Worm (Caenorhabditis elegans) whole organism, L4 larva: Measurements from ENCODE around the gene dsb-3.
A peak's percentile ranks its signal among the peaks of the same experiment; 100 is the strongest.

ENCODE experiments used
- F26F4.8 ChIP-seq: fragments of 200-800 bp; sonication (Bioruptor generic); conservative IDR thresholded peaks from 2 replicates; pipeline ENCODE4 v1.3.6; 2022; ENCODE audit warnings: missing genetic modification characterization, missing compliant biosample characterization
- F37D6.2 ChIP-seq: sonication (generic microtip); optimal IDR thresholded peaks from 2 replicates; lab custom pipeline; 2016; ENCODE audit warnings: mild to moderate bottlenecking, missing genetic modification characterization, missing compliant biosample characterization
- T20F7.1 ChIP-seq: fragments of 200-800 bp; sonication (Bioruptor generic); optimal IDR thresholded peaks from 2 replicates; lab custom pipeline; 2018; ENCODE audit warnings: mild to moderate bottlenecking, missing genetic modification characterization, missing compliant biosample characterization
- Y48G9A.11 ChIP-seq: fragments of 200-800 bp; sonication (Bioruptor generic); IDR thresholded peaks from 2 replicates; pipeline ENCODE4 v1.3.6; 2022; ENCODE audit warnings: missing genetic modification reagents, missing genetic modification characterization, missing compliant biosample characterization
- Y75B8A.6 ChIP-seq: fragments of 200-800 bp; sonication (Bioruptor generic); IDR thresholded peaks from 2 replicates; pipeline ENCODE4 v1.3.6; 2022; ENCODE audit warnings: missing genetic modification reagents, missing genetic modification characterization, missing compliant biosample characterization
- ama-1 ChIP-seq: fragments of 150-350 bp; optimal IDR thresholded peaks from 2 replicates; lab custom pipeline; 2014; ENCODE audit warnings: inconsistent platforms, mixed read lengths
- ceh-20 ChIP-seq: fragments of 200-800 bp; sonication (Bioruptor generic); IDR thresholded peaks from 2 replicates; pipeline ENCODE4 v1.3.6; 2022; ENCODE audit warnings: missing genetic modification reagents, missing genetic modification characterization, missing compliant biosample characterization
- ceh-32 ChIP-seq: sonication (generic microtip); optimal IDR thresholded peaks from 2 replicates; lab custom pipeline; 2016; ENCODE audit warnings: mild to moderate bottlenecking, missing genetic modification characterization, missing compliant biosample characterization; ENCODE audit not compliant: poor library complexity
- ceh-62 ChIP-seq: sonication (generic microtip); optimal IDR thresholded peaks from 2 replicates; lab custom pipeline; 2017; ENCODE audit warnings: missing biosample characterization, missing genetic modification characterization
- ctbp-1 ChIP-seq: fragments of 200-800 bp; sonication (Bioruptor generic); IDR thresholded peaks from 2 replicates; pipeline ENCODE4 v1.3.6; 2022; ENCODE audit warnings: missing genetic modification reagents, missing genetic modification characterization, missing compliant biosample characterization
- daf-12 ChIP-seq: fragments of 150-350 bp; optimal IDR thresholded peaks from 2 replicates; lab custom pipeline; 2014; ENCODE audit warnings: missing biosample characterization, missing genetic modification reagents, missing genetic modification characterization
- daf-16 ChIP-seq, 3 experiments: sonication (generic microtip); optimal IDR thresholded peaks; 2 replicates each; lab custom pipeline; 2016 to 2017; ENCODE audit warnings: missing genetic modification characterization in 3 of 3, missing genetic modification reagents in 3 of 3, mild to moderate bottlenecking in 2 of 3, missing compliant biosample characterization in 2 of 3, missing biosample characterization in 1 of 3, moderate library complexity in 1 of 3
- daf-19 ChIP-seq: fragments of 200-800 bp; sonication (Bioruptor generic); conservative IDR thresholded peaks from 2 replicates; pipeline ENCODE4 v1.3.6; 2022; ENCODE audit warnings: missing genetic modification characterization, missing compliant biosample characterization
- dmd-9 ChIP-seq: fragments of 200-800 bp; sonication (Bioruptor generic); IDR thresholded peaks from 2 replicates; pipeline ENCODE4 v1.3.6; 2022; ENCODE audit warnings: missing genetic modification reagents, missing genetic modification characterization, missing compliant biosample characterization
- dpl-1 ChIP-seq: fragments of 150-350 bp; optimal IDR thresholded peaks from 2 replicates; lab custom pipeline; 2014; ENCODE audit warnings: missing biosample characterization, missing genetic modification reagents, missing genetic modification characterization
- duxl-1 ChIP-seq: sonication (generic microtip); optimal IDR thresholded peaks from 2 replicates; lab custom pipeline; 2016; ENCODE audit warnings: mild to moderate bottlenecking, missing genetic modification characterization, moderate library complexity, missing compliant biosample characterization; ENCODE audit not compliant: poor library complexity
- dve-1 ChIP-seq: sonication (generic microtip); optimal IDR thresholded peaks from 2 replicates; lab custom pipeline; 2017; ENCODE audit warnings: antibody characterized with exemption, mild to moderate bottlenecking, missing genetic modification characterization, missing compliant biosample characterization; ENCODE audit not compliant: insufficient read depth
- fos-1 ChIP-seq: fragments of 150-350 bp; optimal IDR thresholded peaks from 2 replicates; lab custom pipeline; 2014; ENCODE audit warnings: missing biosample characterization, missing genetic modification characterization
- hlh-11 ChIP-seq: fragments of 200-800 bp; sonication (Bioruptor generic); optimal IDR thresholded peaks from 2 replicates; lab custom pipeline; 2018; ENCODE audit warnings: mild to moderate bottlenecking, missing genetic modification characterization, missing compliant biosample characterization
- lin-15B ChIP-seq: fragments of 150-350 bp; sonication (generic microtip); optimal IDR thresholded peaks from 3 replicates; lab custom pipeline; 2014; ENCODE audit warnings: missing biosample characterization, missing genetic modification characterization
- lin-39 ChIP-seq: fragments of 150-350 bp; optimal IDR thresholded peaks from 2 replicates; lab custom pipeline; 2014; ENCODE audit warnings: missing biosample characterization, missing genetic modification reagents, missing genetic modification characterization
- lir-3 ChIP-seq: sonication (generic microtip); optimal IDR thresholded peaks from 2 replicates; lab custom pipeline; 2016; ENCODE audit warnings: mild to moderate bottlenecking, missing genetic modification characterization, missing compliant biosample characterization
- madf-5 ChIP-seq, 2 experiments: fragments of 200-800 bp; sonication (Bioruptor generic); IDR thresholded peaks; 2 replicates each; pipeline ENCODE4 v1.3.6; 2022; ENCODE audit warnings: missing compliant biosample characterization in 2 of 2, missing genetic modification characterization in 2 of 2
- madf-9 ChIP-seq: fragments of 200-800 bp; sonication (Bioruptor generic); conservative IDR thresholded peaks from 2 replicates; pipeline ENCODE4 v1.3.6; 2022; ENCODE audit warnings: missing genetic modification reagents, missing genetic modification characterization, missing compliant biosample characterization
- mdl-1 ChIP-seq, 2 experiments: fragments of 150-350 bp in 1 of 2; sonication (generic microtip) in 1 of 2; optimal IDR thresholded peaks; 2 replicates each; lab custom pipeline; 2014 to 2017; ENCODE audit warnings: missing biosample characterization in 2 of 2, missing genetic modification characterization in 2 of 2
- mep-1 ChIP-seq: fragments of 150-350 bp; sonication (generic microtip); optimal IDR thresholded peaks from 3 replicates; lab custom pipeline; 2014; ENCODE audit warnings: missing biosample characterization, missing genetic modification characterization
- mes-2 ChIP-seq: sonication (generic microtip); optimal IDR thresholded peaks from 2 replicates; lab custom pipeline; 2016; ENCODE audit warnings: missing genotype, mild to moderate bottlenecking, missing genetic modification characterization, missing compliant biosample characterization; ENCODE audit not compliant: poor library complexity, severe bottlenecking
- mxl-3 ChIP-seq: fragments of 200-800 bp; sonication (Bioruptor generic); optimal IDR thresholded peaks from 2 replicates; lab custom pipeline; 2018; ENCODE audit warnings: mild to moderate bottlenecking, missing genetic modification characterization, missing compliant biosample characterization
- nhr-111 ChIP-seq: fragments of 200-800 bp; sonication (Bioruptor generic); optimal IDR thresholded peaks from 2 replicates; lab custom pipeline; 2018; ENCODE audit warnings: mild to moderate bottlenecking, missing genetic modification characterization, missing compliant biosample characterization
- nhr-237 ChIP-seq: sonication (generic microtip); optimal IDR thresholded peaks from 2 replicates; lab custom pipeline; 2017; ENCODE audit warnings: missing biosample characterization, missing genetic modification characterization
- nhr-28 ChIP-seq: fragments of 150-350 bp; optimal IDR thresholded peaks from 2 replicates; lab custom pipeline; 2014; ENCODE audit warnings: missing biosample characterization, missing genetic modification characterization
- nhr-41 ChIP-seq: fragments of 200-800 bp; sonication (Bioruptor generic); IDR thresholded peaks from 2 replicates; pipeline ENCODE4 v1.3.6; 2022; ENCODE audit warnings: missing genetic modification reagents, missing genetic modification characterization, missing compliant biosample characterization
- nhr-48 ChIP-seq: sonication (generic microtip); optimal IDR thresholded peaks from 2 replicates; lab custom pipeline; 2016; ENCODE audit warnings: mild to moderate bottlenecking, missing genetic modification characterization, missing compliant biosample characterization
- pha-4 ChIP-seq, 2 experiments: fragments of 150-350 bp in 1 of 2; fragments of 200-800 bp in 1 of 2; sonication (Bioruptor generic) in 1 of 2; IDR thresholded peaks in 1 of 2; optimal IDR thresholded peaks in 1 of 2; 2 replicates each; pipeline versions ENCODE4 v1.3.6 to Lab custom; 2014 to 2022; ENCODE audit warnings: missing genetic modification characterization in 2 of 2, missing genetic modification reagents in 2 of 2, missing biosample characterization in 1 of 2, missing compliant biosample characterization in 1 of 2
- php-3 ChIP-seq: fragments of 200-800 bp; sonication (Bioruptor generic); IDR thresholded peaks from 2 replicates; pipeline ENCODE4 v1.3.6; 2022; ENCODE audit warnings: missing genetic modification reagents, missing genetic modification characterization, missing compliant biosample characterization
- pqm-1 ChIP-seq: sonication (generic microtip); optimal IDR thresholded peaks from 2 replicates; lab custom pipeline; 2017; ENCODE audit warnings: missing biosample characterization, missing genetic modification characterization
- set-16 ChIP-seq: fragments of 200-800 bp; sonication (Bioruptor generic); IDR thresholded peaks from 2 replicates; pipeline ENCODE4 v1.3.6; 2022; ENCODE audit warnings: missing genetic modification reagents, missing genetic modification characterization, missing compliant biosample characterization
- snpc-1.2 ChIP-seq: fragments of 200-800 bp; sonication (Bioruptor generic); IDR thresholded peaks from 2 replicates; pipeline ENCODE4 v1.3.6; 2022; ENCODE audit warnings: missing genetic modification reagents, missing genetic modification characterization, missing compliant biosample characterization
- snpc-4 ChIP-seq: fragments of 150-350 bp; optimal IDR thresholded peaks from 2 replicates; lab custom pipeline; 2014; ENCODE audit warnings: missing biosample characterization, missing genetic modification characterization
- tag-97 ChIP-seq: fragments of 200-800 bp; sonication (Bioruptor generic); IDR thresholded peaks from 2 replicates; pipeline ENCODE4 v1.3.6; 2022; ENCODE audit warnings: missing genetic modification characterization, missing compliant biosample characterization
- tra-1 ChIP-seq: fragments of 200-800 bp; sonication (Bioruptor generic); IDR thresholded peaks from 2 replicates; pipeline ENCODE4 v1.3.6; 2022; ENCODE audit warnings: missing genetic modification reagents, missing genetic modification characterization, missing compliant biosample characterization
- unc-39 ChIP-seq: sonication (generic microtip); optimal IDR thresholded peaks from 2 replicates; lab custom pipeline; 2017; ENCODE audit warnings: missing biosample characterization, missing genetic modification characterization
- zag-1 ChIP-seq: fragments of 150-350 bp; optimal IDR thresholded peaks from 2 replicates; lab custom pipeline; 2014; ENCODE audit warnings: missing biosample characterization, missing genetic modification characterization
- zip-11 ChIP-seq: fragments of 200-800 bp; sonication (Bioruptor generic); IDR thresholded peaks from 2 replicates; pipeline ENCODE4 v1.3.6; 2022; ENCODE audit warnings: missing genetic modification characterization, missing compliant biosample characterization
- ztf-7 ChIP-seq: fragments of 150-350 bp; optimal IDR thresholded peaks from 2 replicates; lab custom pipeline; 2014; ENCODE audit warnings: missing biosample characterization, missing genetic modification characterization

The dsb-3 gene

ce11 chrIV:7791821-7792446 lies 32.5 kb upstream of the dsb-3 start, which contains the start of gene C33H5.13 (continued):
- TF ChIP-seq T20F7.1 (GFP tag; lab: Kevin White, UChicago): peak; percentile 18
- no peak for TF ChIP-seq dpl-1
- no peak for TF ChIP-seq fos-1 (tag; lab: Kevin White, UChicago)
- TF ChIP-seq nhr-28 (tag; lab: Kevin White, UChicago): peak; percentile 49
- no peak for TF ChIP-seq ama-1 (lab: Kevin White, UChicago)
- no peak for TF ChIP-seq nhr-48 (tag; lab: Kevin White, UChicago)
- no peak for TF ChIP-seq madf-9 (GFP tag; lab: Robert Waterston, UW)
- no peak for TF ChIP-seq Y48G9A.11 (GFP tag; lab: Robert Waterston, UW)
- no peak for TF ChIP-seq F26F4.8 (GFP tag; lab: Robert Waterston, UW)
- TF ChIP-seq daf-19 (GFP tag; lab: Robert Waterston, UW): no peak

- TF ChIP-seq dve-1 (tag; lab: Kevin White, UChicago) (peak; percentile 90), set-16 (no peak), unc-39 (no peak), fos-1 (tag; lab: Kevin White, UChicago) (no peak), pha-4 (GFP tag; IDR thresholded peaks at IDR 0.05; lab: Robert Waterston, UW) (peak; percentile 61), pha-4 (tag; optimal IDR thresholded peaks at IDR 0.05; lab: Kevin White, UChicago) (peak; percentile 43), nhr-237 (tag; lab: Kevin White, UChicago) (no peak), nhr-111 (no peak), nhr-41 (GFP tag; lab: Robert Waterston, UW) (no peak), zag-1 (tag; lab: Kevin White, UChicago) (no peak), pqm-1 (tag; lab: Kevin White, UChicago) (peak; percentile 12), snpc-4 (tag; lab: Kevin White, UChicago) (no peak), mxl-3 (GFP tag; lab: Kevin White, UChicago) (peak; percentile 62), lir-3 (tag; lab: Kevin White, UChicago) (no peak), duxl-1 (peak; percentile 44), ceh-32 (tag; lab: Kevin White, UChicago) (no peak), tra-1 (GFP tag; lab: Robert Waterston, UW) (no peak), zip-11 (GFP tag; lab: Robert Waterston, UW) (0 out of 2 replicates have a peak, but pooled peaks have one; percentile 11), mes-2 (tag; lab: Kevin White, UChicago) (peak; percentile 90), ceh-62 (no peak), madf-5 (GFP tag; IDR thresholded peaks at IDR 0.05; lab: Robert Waterston, UW) (no peak), tag-97 (GFP tag; lab: Robert Waterston, UW) (no peak), ctbp-1 (GFP tag; lab: Robert Waterston, UW) (peak; percentile 41; the same call in 1 of the 2 replicates), nhr-28 (tag; lab: Kevin White, UChicago) (peak; percentile 60), snpc-1.2 (GFP tag; lab: Robert Waterston, UW) (0 out of 2 replicates have a peak, but pooled peaks have one; percentile 14), lin-39 (tag; lab: Kevin White, UChicago) (no peak), daf-16 (GFP tag; optimal IDR thresholded peaks at IDR 0.05; lab: Kevin White, UChicago) (peak in 1 of 2 experiments; percentile 1), daf-16 (tag; optimal IDR thresholded peaks at IDR 0.05; lab: Kevin White, UChicago) (peak; percentile 77), mdl-1 (tag; optimal IDR thresholded peaks at IDR 0.05; lab: Kevin White, UChicago) (peak in 1 of 2 experiments; percentile 59), hlh-11 (tag; lab: Kevin White, UChicago) (peak; percentile 90), dmd-9 (GFP tag; lab: Robert Waterston, UW) (no peak), ztf-7 (no peak), F37D6.2 (tag; lab: Kevin White, UChicago) (peak; percentile 33), ceh-20 (no peak), Y75B8A.6 (GFP tag; lab: Robert Waterston, UW) (no peak), php-3 (GFP tag; lab: Robert Waterston, UW) (no peak), mep-1 (peak; percentile 91), nhr-48 (tag; lab: Kevin White, UChicago) (peak; percentile 16), lin-15B (peak; percentile 51), daf-12 (tag; lab: Kevin White, UChicago) (no peak)
These were observed 31.6 kb upstream of the dsb-3 start, which contains the start of gene rsp-6 for ce11 chrIV:7790801-7791588. Gene rsp-6, minus strand, starts transcription at chrIV:7791229.
